Worm (Caenorhabditis elegans): ENCODE measurements around the gene C35B1.2.

Gene C35B1.2

DNA sequence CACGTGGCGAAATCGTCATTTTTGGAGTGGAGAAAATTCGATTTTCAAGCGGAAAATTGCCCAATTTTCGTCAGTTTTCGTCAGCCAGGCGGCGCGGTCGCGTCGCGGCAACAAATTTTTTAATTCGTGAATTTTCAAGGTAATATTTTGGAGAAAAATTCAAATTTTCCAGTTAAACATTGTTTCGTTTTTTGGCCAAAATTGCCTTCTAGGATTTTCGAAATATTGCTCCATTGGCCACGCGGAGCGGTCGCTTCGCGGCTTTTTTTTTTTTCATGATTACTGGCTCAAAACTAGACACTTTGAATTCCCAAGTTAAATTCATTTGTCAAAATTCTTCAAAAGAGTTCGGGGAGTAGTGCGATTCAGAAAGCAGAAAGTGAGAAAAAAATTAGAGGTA is 38.4 kb upstream of the C35B1.2 start:
- TF ChIP-seq lin-39 (tag; optimal IDR thresholded peaks at IDR 0.05) = no peak
- no peak for TF ChIP-seq skn-1 (tag; optimal IDR thresholded peaks at IDR 0.05)
- no peak for TF ChIP-seq ama-1 (optimal IDR thresholded peaks at IDR 0.05)
- no peak for TF ChIP-seq ZK546.5 (tag; optimal IDR thresholded peaks at IDR 0.05)
- TF ChIP-seq lin-13 (GFP tag; optimal IDR thresholded peaks at IDR 0.05) = no peak
- TF ChIP-seq lsy-2 (tag; optimal IDR thresholded peaks at IDR 0.05) = no peak
- no peak for TF ChIP-seq ztf-11 (tag; optimal IDR thresholded peaks at IDR 0.05)
- no peak for TF ChIP-seq aly-2 (tag; optimal IDR thresholded peaks at IDR 0.05)
- no peak for TF ChIP-seq ztf-1 (GFP tag; conservative IDR thresholded peaks at IDR 0.05)
- TF ChIP-seq nhr-129 (tag; optimal IDR thresholded peaks at IDR 0.05) = no peak
- TF ChIP-seq mdl-1 (tag; optimal IDR thresholded peaks at IDR 0.05) = no peak
- TF ChIP-seq Y55F3AM.14 (GFP tag; optimal IDR thresholded peaks at IDR 0.05) = no peak
- no peak for TF ChIP-seq F13H6.1 (tag; optimal IDR thresholded peaks at IDR 0.05)
- no peak for TF ChIP-seq mbf-1 (tag; optimal IDR thresholded peaks at IDR 0.05)
- TF ChIP-seq ceh-16 (tag; optimal IDR thresholded peaks at IDR 0.05) = no peak

DNA sequence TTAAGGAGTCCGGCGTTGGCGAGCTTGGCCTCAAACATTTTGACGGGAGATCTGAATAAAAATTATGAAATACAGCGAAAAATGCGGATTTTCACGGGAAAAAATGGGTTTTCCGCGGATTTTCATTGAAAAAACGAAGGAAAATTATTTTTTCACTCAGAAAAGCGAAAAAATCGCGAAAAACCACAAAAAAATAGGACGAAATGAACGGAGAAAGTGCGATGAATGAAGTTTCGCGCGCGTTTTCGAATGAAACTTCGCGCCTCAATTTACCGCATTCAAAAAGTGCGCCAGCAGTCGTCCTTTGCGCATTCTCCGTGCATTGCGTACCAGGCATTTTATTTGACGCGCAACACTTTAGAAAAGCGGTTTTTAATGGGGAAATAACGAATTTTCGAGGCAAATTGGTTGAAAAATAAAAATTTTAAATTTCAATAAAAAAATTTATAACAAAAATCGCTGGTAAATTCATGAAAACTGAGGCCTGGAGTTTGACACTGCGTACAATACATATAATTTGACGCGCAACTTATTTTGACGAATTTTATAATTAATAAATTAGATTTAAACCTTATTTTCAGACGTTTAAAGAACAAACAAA is 36.5 kb upstream of the C35B1.2 start, which contains the start of gene pcn-1:
TSS of gene pcn-1 (minus strand) at position 51 of the 601 bp plus-strand sequence.
- TF ChIP-seq blmp-1 (tag; optimal IDR thresholded peaks at IDR 0.05; ENCODE audit: insufficient read depth) (peak; percentile 51), Y55F3AM.14 (GFP tag; optimal IDR thresholded peaks at IDR 0.05) (peak; percentile 83), lin-13 (GFP tag; optimal IDR thresholded peaks at IDR 0.05) (peak; percentile 89), C34F6.9 (tag; optimal IDR thresholded peaks at IDR 0.05) (peak; percentile 98), lsy-2 (tag; optimal IDR thresholded peaks at IDR 0.05) (peak; percentile 94 to 96), nhr-129 (tag; optimal IDR thresholded peaks at IDR 0.05) (peak; percentile 77), lin-39 (tag; optimal IDR thresholded peaks at IDR 0.05) (no peak), fos-1 (tag; optimal IDR thresholded peaks at IDR 0.05) (peak; percentile 87), unc-39 (tag; optimal IDR thresholded peaks at IDR 0.05) (no peak), mdl-1 (tag; optimal IDR thresholded peaks at IDR 0.05) (peak in 1 of 2 experiments; percentile 14), nhr-12 (tag; optimal IDR thresholded peaks at IDR 0.05) (peak; percentile 34), nhr-77 (tag; optimal IDR thresholded peaks at IDR 0.05) (peak; percentile 73), unc-55 (GFP tag; optimal IDR thresholded peaks at IDR 0.05) (peak; percentile 94), ceh-82 (tag; optimal IDR thresholded peaks at IDR 0.05) (peak; percentile 33), ama-1 (optimal IDR thresholded peaks at IDR 0.05) (peak; percentile 43), nhr-6 (tag; optimal IDR thresholded peaks at IDR 0.05) (peak; percentile 83), R02D3.7 (tag; optimal IDR thresholded peaks at IDR 0.05) (peak; percentile 68), skn-1 (tag; optimal IDR thresholded peaks at IDR 0.05) (no peak), nhr-25 (tag; optimal IDR thresholded peaks at IDR 0.05) (peak; percentile 97), elt-1 (tag; optimal IDR thresholded peaks at IDR 0.05) (no peak), mbf-1 (tag; optimal IDR thresholded peaks at IDR 0.05) (peak; percentile 20), peb-1 (tag; optimal IDR thresholded peaks at IDR 0.05) (no peak), unc-62 (GFP tag; optimal IDR thresholded peaks at IDR 0.05) (no peak), dmd-4 (tag; optimal IDR thresholded peaks at IDR 0.05) (peak; percentile 75), F13H6.1 (tag; optimal IDR thresholded peaks at IDR 0.05) (peak; percentile 93), nhr-237 (tag; optimal IDR thresholded peaks at IDR 0.05) (peak; percentile 29), alr-1 (tag; optimal IDR thresholded peaks at IDR 0.05) (no peak), snpc-4 (tag; optimal IDR thresholded peaks at IDR 0.05) (peak; percentile 70), ztf-1 (GFP tag; conservative IDR thresholded peaks at IDR 0.05) (0 out of 2 replicates have a peak, but pooled peaks have one; percentile 43), ztf-11 (tag; optimal IDR thresholded peaks at IDR 0.05) (no peak), ZK546.5 (tag; optimal IDR thresholded peaks at IDR 0.05) (peak; percentile 53), ceh-16 (tag; optimal IDR thresholded peaks at IDR 0.05) (peak; percentile 71), crh-2 (tag; optimal IDR thresholded peaks at IDR 0.05) (peak; percentile 97), sma-9 (GFP tag; optimal IDR thresholded peaks at IDR 0.05) (peak; percentile 95), sma-9 (tag; optimal IDR thresholded peaks at IDR 0.05) (no peak), mab-5 (tag; optimal IDR thresholded peaks at IDR 0.05) (peak; percentile 93), egl-27 (tag; optimal IDR thresholded peaks at IDR 0.05) (peak; percentile 90), sem-4 (tag; optimal IDR thresholded peaks at IDR 0.05) (peak; percentile 85), nhr-21 (tag; optimal IDR thresholded peaks at IDR 0.05) (peak; percentile 95), nhr-23 (tag; optimal IDR thresholded peaks at IDR 0.05) (no peak), nhr-11 (tag; optimal IDR thresholded peaks at IDR 0.05) (no peak), gmeb-1 (tag; optimal IDR thresholded peaks at IDR 0.05) (peak; percentile 99), elt-3 (tag; optimal IDR thresholded peaks at IDR 0.05) (no peak), lin-11 (tag; optimal IDR thresholded peaks at IDR 0.05) (peak; percentile 78), zag-1 (tag; optimal IDR thresholded peaks at IDR 0.05) (peak; percentile 21), ztf-4 (tag; optimal IDR thresholded peaks at IDR 0.05) (peak; percentile 78), sma-3 (GFP tag; optimal IDR thresholded peaks at IDR 0.05) (peak; percentile 96), aly-2 (tag; optimal IDR thresholded peaks at IDR 0.05) (no peak), nhr-10 (tag; optimal IDR thresholded peaks at IDR 0.05) (peak; percentile 61)
